Worm (Caenorhabditis elegans): ENCODE data around the gene srx-13.

Gene srx-13

ce11 chrIV:1105999-1106398 is 12.5 kb downstream of the srx-13 start:
- TF ChIP-seq syd-9 (tag; optimal IDR thresholded peaks at IDR 0.05) (no peak), unc-42 (tag; optimal IDR thresholded peaks at IDR 0.05) (no peak), rnt-1 (tag; optimal IDR thresholded peaks at IDR 0.05) (no peak), ceh-14 (tag; optimal IDR thresholded peaks at IDR 0.05) (no peak), ceh-19 (GFP tag; optimal IDR thresholded peaks at IDR 0.05) (no peak), pat-9 (tag; optimal IDR thresholded peaks at IDR 0.05) (no peak), unc-3 (GFP tag; conservative IDR thresholded peaks at IDR 0.05) (no peak), unc-3 (tag; optimal IDR thresholded peaks at IDR 0.05) (no peak), sox-4 (tag; optimal IDR thresholded peaks at IDR 0.05) (no peak), ceh-18 (tag; optimal IDR thresholded peaks at IDR 0.05) (no peak), hlh-8 (tag; optimal IDR thresholded peaks at IDR 0.05) (no peak), ets-4 (tag; optimal IDR thresholded peaks at IDR 0.05) (no peak), T23F11.4 (GFP tag; optimal IDR thresholded peaks at IDR 0.05) (no peak), nhr-11 (tag; optimal IDR thresholded peaks at IDR 0.05) (no peak), dve-1 (tag; optimal IDR thresholded peaks at IDR 0.05) (no peak), elt-4 (tag; optimal IDR thresholded peaks at IDR 0.05) (no peak), sox-2 (GFP tag; IDR thresholded peaks at IDR 0.05) (no peak)

- no peak for TF ChIP-seq eyg-1 (tag; optimal IDR thresholded peaks at IDR 0.05)
- TF ChIP-seq sox-2 (GFP tag; IDR thresholded peaks at IDR 0.05), result no peak
- no peak for TF ChIP-seq fkh-10 (GFP tag; optimal IDR thresholded peaks at IDR 0.05)
- TF ChIP-seq pag-3 (tag; optimal IDR thresholded peaks at IDR 0.05; ENCODE audit: borderline replicate concordance), result no peak
These were observed 13.4 kb downstream of the srx-13 start for ce11 chrIV:1105104-1105503.

ce11 chrIV:1104518-1104917 is 13.9 kb downstream of the srx-13 start, which contains the start of the genes C44B12.9 and C44B12.3:
Gene C44B12.9, minus strand, starts transcription at chrIV:1104618.
Gene C44B12.3, plus strand, starts transcription at chrIV:1104766.
- TF ChIP-seq mec-3 (tag; optimal IDR thresholded peaks at IDR 0.05; ENCODE audit: borderline replicate concordance), result no peak
- TF ChIP-seq unc-3 (GFP tag; conservative IDR thresholded peaks at IDR 0.05), result no peak
- TF ChIP-seq unc-3 (tag; optimal IDR thresholded peaks at IDR 0.05), result no peak
- TF ChIP-seq unc-55 (GFP tag; optimal IDR thresholded peaks at IDR 0.05), result no peak
- TF ChIP-seq sox-4 (tag; optimal IDR thresholded peaks at IDR 0.05), result no peak
- no peak for TF ChIP-seq tbx-2 (tag; optimal IDR thresholded peaks at IDR 0.05)
- TF ChIP-seq ceh-34 (tag; optimal IDR thresholded peaks at IDR 0.05), result no peak
- no peak for TF ChIP-seq ceh-9 (tag; optimal IDR thresholded peaks at IDR 0.05)
- no peak for TF ChIP-seq hlh-15 (tag; optimal IDR thresholded peaks at IDR 0.05)
- no peak for TF ChIP-seq fkh-10 (GFP tag; optimal IDR thresholded peaks at IDR 0.05)
- no peak for TF ChIP-seq odd-2 (tag; optimal IDR thresholded peaks at IDR 0.05)
- TF ChIP-seq C38D4.7 (GFP tag; optimal IDR thresholded peaks at IDR 0.05), result no peak
- no peak for TF ChIP-seq pat-9 (tag; optimal IDR thresholded peaks at IDR 0.05)
- no peak for TF ChIP-seq pros-1 (tag; optimal IDR thresholded peaks at IDR 0.05)

- TF ChIP-seq Y22D7AL.16 (tag; optimal IDR thresholded peaks at IDR 0.05) (no peak), F13H6.1 (tag; optimal IDR thresholded peaks at IDR 0.05) (no peak), ets-4 (tag; optimal IDR thresholded peaks at IDR 0.05) (no peak), T23F11.4 (GFP tag; optimal IDR thresholded peaks at IDR 0.05) (no peak), hlh-8 (tag; optimal IDR thresholded peaks at IDR 0.05) (no peak), fax-1 (tag; optimal IDR thresholded peaks at IDR 0.05) (no peak), lim-6 (tag; optimal IDR thresholded peaks at IDR 0.05) (no peak), lin-11 (tag; optimal IDR thresholded peaks at IDR 0.05) (no peak), ztf-16 (tag; optimal IDR thresholded peaks at IDR 0.05) (no peak), pag-3 (tag; optimal IDR thresholded peaks at IDR 0.05; ENCODE audit: borderline replicate concordance) (no peak), fkh-6 (tag; optimal IDR thresholded peaks at IDR 0.05) (no peak)
These were observed 21.3 kb downstream of the srx-13 start, which contains the start of gene cox-18 for ce11 chrIV:1097153-1097552. Gene cox-18, plus strand, starts transcription at chrIV:1097453.

Measured in whole organism, late embryonic.